Fruit fly (Drosophila melanogaster) whole organism, wandering third instar larva: ENCODE results near the gene dan.

Experiments
- Dfd ChIP-seq: fragments of >200 bp; optimal IDR thresholded peaks from 2 replicates; lab custom pipeline; 2017; ENCODE audit warnings: missing biosample characterization, missing genetic modification characterization
- Dif ChIP-seq: fragments of 200-275, 200-300 bp; sonication (Bioruptor generic); optimal IDR thresholded peaks from 2 replicates; lab custom pipeline; 2018; ENCODE audit warnings: missing biosample characterization, missing genetic modification characterization; ENCODE audit not compliant: partially characterized antibody
- Hr78 ChIP-seq: fragments of >200 bp; optimal IDR thresholded peaks from 2 replicates; lab custom pipeline; 2017; ENCODE audit warnings: missing biosample characterization, missing genetic modification characterization
- Hr83 ChIP-seq: fragments of 200-300 bp; sonication (Bioruptor generic); optimal IDR thresholded peaks from 2 replicates; lab custom pipeline; 2016; ENCODE audit warnings: missing biosample characterization, mild to moderate bottlenecking, missing genetic modification characterization, moderate library complexity; ENCODE audit not compliant: poor library complexity, severe bottlenecking
- Jra ChIP-seq: sonication (Bioruptor generic); optimal IDR thresholded peaks from 2 replicates; lab custom pipeline; 2016; ENCODE audit warnings: missing biosample characterization, missing genetic modification characterization
- Myc ChIP-seq: fragments of >200 bp; optimal IDR thresholded peaks from 2 replicates; lab custom pipeline; 2017
- fru ChIP-seq: fragments of 200-800 bp; sonication (Bioruptor generic); optimal IDR thresholded peaks from 3 replicates; lab custom pipeline; 2016; ENCODE audit warnings: missing biosample characterization, mild to moderate bottlenecking, missing genetic modification characterization
- lola ChIP-seq: fragments of >200 bp; optimal IDR thresholded peaks from 2 replicates; lab custom pipeline; 2017; ENCODE audit warnings: missing biosample characterization, missing genetic modification characterization
- psq ChIP-seq: fragments of 200-800 bp; sonication (Bioruptor generic); optimal IDR thresholded peaks from 3 replicates; lab custom pipeline; 2017; ENCODE audit warnings: missing biosample characterization, mild to moderate bottlenecking, missing genetic modification characterization, moderate library complexity
- tai ChIP-seq: sonication (Bioruptor generic); optimal IDR thresholded peaks from 2 replicates; lab custom pipeline; 2016; ENCODE audit warnings: missing biosample characterization, missing genetic modification characterization

dm6 chr3R:25219018-25219417 lies 34.8 kb downstream of the dan start, which contains the start of gene CG31103:
- TF ChIP-seq lola (GFP tag; lab: Kevin White, UChicago) (no peak), psq (GFP tag; lab: Kevin White, UChicago) (no peak), fru (no peak), Myc (lab: Kevin White, UChicago) (no peak), Hr78 (GFP tag; lab: Kevin White, UChicago) (no peak), Dif (GFP tag; lab: Kevin White, UChicago) (no peak), Hr83 (GFP tag; lab: Kevin White, UChicago) (no peak), Jra (GFP tag; lab: Kevin White, UChicago) (no peak), tai (no peak), Dfd (GFP tag; lab: Kevin White, UChicago) (no peak)
